Worm (Caenorhabditis elegans) whole organism, L4/young adult: Measurements from ENCODE around the gene F36H1.3.

Experiments used
- W03F9.2 ChIP-seq: fragments of 150-350 bp; optimal IDR thresholded peaks from 2 replicates; lab custom pipeline; 2014; ENCODE audit warnings: missing biosample characterization, missing genetic modification characterization
- dao-5 ChIP-seq: sonication (generic microtip); optimal IDR thresholded peaks from 2 replicates; lab custom pipeline; 2016; ENCODE audit warnings: missing genotype, missing genetic modification characterization, moderate library complexity, missing compliant biosample characterization
- him-1 ChIP-seq: sonication (generic microtip); optimal IDR thresholded peaks from 2 replicates; lab custom pipeline; 2016; ENCODE audit warnings: missing genotype, missing genetic modification reagents, missing genetic modification characterization, missing compliant biosample characterization

F36H1.3 gene

ce11 chrIV:11097795-11098194 lies 47.9 kb downstream of the F36H1.3 start, which contains the start of gene M7.12:
Gene M7.12 (minus strand): TSS chrIV:11097982.
- TF ChIP-seq him-1 (tag; lab: Kevin White, UChicago) (no peak), W03F9.2 (tag; lab: Kevin White, UChicago) (no peak), dao-5 (tag; lab: Kevin White, UChicago) (no peak)

ce11 chrIV:11100271-11100670 lies 50.3 kb downstream of the F36H1.3 start, which contains the start of gene str-3:
Gene str-3 (minus strand): TSS chrIV:11100371.
- no peak for TF ChIP-seq him-1 (tag; lab: Kevin White, UChicago)
- no peak for TF ChIP-seq W03F9.2 (tag; lab: Kevin White, UChicago)
- no peak for TF ChIP-seq dao-5 (tag; lab: Kevin White, UChicago)

DNA sequence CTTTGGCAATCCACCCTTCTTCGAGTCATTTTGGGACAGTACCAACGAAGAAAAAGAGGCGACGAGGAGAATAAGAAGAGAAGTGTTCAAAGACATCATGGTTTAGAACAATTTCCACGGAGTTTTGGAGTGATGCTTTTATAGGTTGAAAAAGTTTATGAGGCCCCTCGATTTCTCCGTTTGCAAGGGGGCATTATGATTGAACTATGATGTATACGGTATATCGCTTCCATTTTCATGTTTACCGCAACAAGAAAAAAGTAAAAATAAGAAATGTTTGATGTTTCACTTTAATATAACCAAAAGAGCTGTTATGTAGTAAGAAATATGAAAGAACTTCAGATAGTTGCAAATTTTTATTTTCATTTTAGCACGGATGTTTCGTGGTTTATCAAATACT lies 51.5 kb downstream of the F36H1.3 start, which contains the start of gene srlf-18:
TSS of gene srlf-18 (minus strand) at position 101 of the 400 bp plus-strand sequence.
- TF ChIP-seq W03F9.2 (tag; lab: Kevin White, UChicago) (no peak), him-1 (tag; lab: Kevin White, UChicago) (no peak), dao-5 (tag; lab: Kevin White, UChicago) (no peak)
